Fruit fly (Drosophila melanogaster) whole organism, larva: ENCODE results near the gene Alg10.

Source experiments
- noc ChIP-seq: fragments of 200-800 bp; sonication (Bioruptor generic); optimal IDR thresholded peaks from 3 replicates; lab custom pipeline; 2019; ENCODE audit warnings: missing biosample characterization, mild to moderate bottlenecking, missing genetic modification characterization, moderate library complexity

Alg10 gene

dm6 chr3L:11135846-11136245 lies 28.9 kb upstream of the Alg10 start, which contains the start of gene IRSp53:
TSS of gene IRSp53 (plus strand) at chr3L:11136049.
- TF ChIP-seq noc (tag; lab: Kevin White, UChicago) = no peak

- no peak for TF ChIP-seq noc (tag; lab: Kevin White, UChicago)
These were observed 28.4 kb upstream of the Alg10 start for dm6 chr3L:11136349-11136748.

dm6 chr3L:11138862-11139261 lies 25.9 kb upstream of the Alg10 start:
- no peak for TF ChIP-seq noc (tag; lab: Kevin White, UChicago)

dm6 chr3L:11145065-11145464 lies 19.7 kb upstream of the Alg10 start:
- no peak for TF ChIP-seq noc (tag; lab: Kevin White, UChicago)

- no peak for TF ChIP-seq noc (tag; lab: Kevin White, UChicago)
These were observed 17.1 kb upstream of the Alg10 start for dm6 chr3L:11147675-11148074.

dm6 chr3L:11148478-11149251 lies 16.1 kb upstream of the Alg10 start:
- TF ChIP-seq noc (tag; lab: Kevin White, UChicago) = peak; percentile 38

- TF ChIP-seq noc (tag; lab: Kevin White, UChicago) = no peak
These were observed 14.0 kb upstream of the Alg10 start, which contains the start of gene CG6216 for dm6 chr3L:11150735-11151287. TSS of gene CG6216 (minus strand) at chr3L:11150785.

- no peak for TF ChIP-seq noc (tag; lab: Kevin White, UChicago)
These were observed 9.4 kb upstream of the Alg10 start for dm6 chr3L:11155380-11155779.

- no peak for TF ChIP-seq noc (tag; lab: Kevin White, UChicago)
These were observed 4.8 kb downstream of the Alg10 start, which contains the start of the genes wls and Adck5 for dm6 chr3L:11169299-11170181. TSS of gene wls (minus strand) at chr3L:11169625. TSS of gene Adck5 (plus strand) at chr3L:11169817.

dm6 chr3L:11173049-11173564 lies 8.3 kb downstream of the Alg10 start, which contains the start of gene CG14142:
TSS of gene CG14142 (plus strand) at chr3L:11173514.
- TF ChIP-seq noc (tag; lab: Kevin White, UChicago) = no peak

dm6 chr3L:11182994-11183393 lies 18.2 kb downstream of the Alg10 start:
- no peak for TF ChIP-seq noc (tag; lab: Kevin White, UChicago)

- no peak for TF ChIP-seq noc (tag; lab: Kevin White, UChicago)
These were observed 19.2 kb downstream of the Alg10 start for dm6 chr3L:11183965-11184364.

- TF ChIP-seq noc (tag; lab: Kevin White, UChicago) = no peak
These were observed 22.0 kb downstream of the Alg10 start for dm6 chr3L:11186768-11187167.

- TF ChIP-seq noc (tag; lab: Kevin White, UChicago) = no peak
These were observed 25.3 kb downstream of the Alg10 start for dm6 chr3L:11190022-11190421.

dm6 chr3L:11195275-11195674 lies 30.5 kb downstream of the Alg10 start:
- TF ChIP-seq noc (tag; lab: Kevin White, UChicago) = no peak

- no peak for TF ChIP-seq noc (tag; lab: Kevin White, UChicago)
These were observed 32.1 kb downstream of the Alg10 start for dm6 chr3L:11196860-11197259.
